Fruit fly (Drosophila melanogaster) Kc167 (cell line): ENCODE results near the gene pum.

ENCODE experiments used
- Myc ChIP-seq: fragments of >200 bp; optimal IDR thresholded peaks from 2 replicates; lab custom pipeline; 2017; ENCODE audit warnings: missing external identifiers
- Sin3A ChIP-seq: fragments of >200 bp; optimal IDR thresholded peaks from 2 replicates; lab custom pipeline; 2018; ENCODE audit warnings: missing external identifiers
- h ChIP-seq: fragments of >200 bp; optimal IDR thresholded peaks from 3 replicates; lab custom pipeline; 2018; ENCODE audit warnings: missing external identifiers
- insv ChIP-seq: fragments of >200 bp; optimal IDR thresholded peaks from 3 replicates; lab custom pipeline; 2018; ENCODE audit warnings: missing external identifiers
- psq ChIP-seq: fragments of >200 bp; optimal IDR thresholded peaks from 2 replicates; lab custom pipeline; 2017; ENCODE audit warnings: missing external identifiers
- ttk ChIP-seq: sonication (Bioruptor generic); optimal IDR thresholded peaks from 2 replicates; lab custom pipeline; 2017; ENCODE audit warnings: missing external identifiers

Gene pum

dm6 chr3R:9030006-9030749 is 207.3 kb downstream of the pum start:
- TF ChIP-seq ttk (lab: Kevin White, UChicago) (no peak), insv (lab: Kevin White, UChicago) (no peak), Myc (lab: Kevin White, UChicago) (no peak), h (no peak), psq (no peak), Sin3A (lab: Kevin White, UChicago) (no peak)

- TF ChIP-seq Sin3A (lab: Kevin White, UChicago) (no peak), ttk (lab: Kevin White, UChicago) (no peak), Myc (lab: Kevin White, UChicago) (no peak), insv (lab: Kevin White, UChicago) (no peak), psq (no peak), h (no peak)
Measured at dm6 chr3R:9029411-9029810, 208.1 kb downstream of the pum start.

- TF ChIP-seq ttk (lab: Kevin White, UChicago) (no peak), psq (no peak), Myc (lab: Kevin White, UChicago) (no peak), h (no peak), insv (lab: Kevin White, UChicago) (no peak), Sin3A (lab: Kevin White, UChicago) (no peak)
Measured at dm6 chr3R:9028690-9029089, 208.8 kb downstream of the pum start.

- no peak for TF ChIP-seq ttk (lab: Kevin White, UChicago)
- no peak for TF ChIP-seq h
- no peak for TF ChIP-seq insv (lab: Kevin White, UChicago)
- no peak for TF ChIP-seq Myc (lab: Kevin White, UChicago)
- TF ChIP-seq Sin3A (lab: Kevin White, UChicago), result no peak
- TF ChIP-seq psq, result no peak
Measured at dm6 chr3R:9027082-9027481, 210.4 kb downstream of the pum start.

dm6 chr3R:9024835-9025510 is 212.5 kb downstream of the pum start:
- TF ChIP-seq psq, result no peak
- no peak for TF ChIP-seq h
- TF ChIP-seq ttk (lab: Kevin White, UChicago), result no peak
- TF ChIP-seq Sin3A (lab: Kevin White, UChicago), result no peak
- TF ChIP-seq Myc (lab: Kevin White, UChicago), result no peak
- TF ChIP-seq insv (lab: Kevin White, UChicago), result no peak

- TF ChIP-seq ttk (lab: Kevin White, UChicago) (no peak), insv (lab: Kevin White, UChicago) (no peak), psq (no peak), h (no peak), Sin3A (lab: Kevin White, UChicago) (no peak)
Measured at dm6 chr3R:9023934-9024333, 213.5 kb downstream of the pum start.

- TF ChIP-seq Myc (lab: Kevin White, UChicago) (no peak), Sin3A (lab: Kevin White, UChicago) (no peak), h (no peak), psq (no peak), ttk (lab: Kevin White, UChicago) (no peak), insv (lab: Kevin White, UChicago) (no peak)
Measured at dm6 chr3R:9019689-9020138, 217.8 kb downstream of the pum start, which contains the start of gene tgo. Gene tgo (minus strand): TSS chr3R:9020022.

- no peak for TF ChIP-seq Sin3A (lab: Kevin White, UChicago)
- TF ChIP-seq h, result no peak
- no peak for TF ChIP-seq ttk (lab: Kevin White, UChicago)
- no peak for TF ChIP-seq insv (lab: Kevin White, UChicago)
- TF ChIP-seq psq, result no peak
- TF ChIP-seq Myc (lab: Kevin White, UChicago), result no peak
Measured at dm6 chr3R:9016869-9017268, 220.6 kb downstream of the pum start.
